Worm (Caenorhabditis elegans): ENCODE data around the gene cdkl-1.
A peak's percentile ranks its signal among the peaks of the same experiment; 100 is the strongest.

Gene cdkl-1

ce11 chrV:11123817-11124337 lies 25.2 kb downstream of the cdkl-1 start, which contains the start of the genes atp-5 and lmtr-3 (continued):
- TF ChIP-seq ztf-28 (GFP tag; IDR thresholded peaks at IDR 0.05) (peak; percentile 88), ama-1 (optimal IDR thresholded peaks at IDR 0.05) (no peak), ama-1 (GFP tag; optimal IDR thresholded peaks at IDR 0.05) (no peak), C06A6.2 (GFP tag; conservative IDR thresholded peaks at IDR 0.05) (0 out of 2 replicates have a peak, but pooled peaks have one; percentile 22), ceh-100 (GFP tag; IDR thresholded peaks at IDR 0.05) (peak; percentile 75), lin-40 (tag; optimal IDR thresholded peaks at IDR 0.05) (peak; percentile 28), hlh-12 (tag; optimal IDR thresholded peaks at IDR 0.05) (no peak), ceh-27 (GFP tag; optimal IDR thresholded peaks at IDR 0.05) (peak; percentile 89), attf-5 (GFP tag; optimal IDR thresholded peaks at IDR 0.05) (peak; percentile 91), nhr-80 (tag; optimal IDR thresholded peaks at IDR 0.05) (peak; percentile 81), ceh-79 (tag; optimal IDR thresholded peaks at IDR 0.05) (no peak), ZK185.1 (tag; optimal IDR thresholded peaks at IDR 0.05; ENCODE audit: poor library complexity, severe bottlenecking) (peak; percentile 95), tlf-1 (GFP tag; optimal IDR thresholded peaks at IDR 0.05) (peak; percentile 30), snpc-3.4 (tag; optimal IDR thresholded peaks at IDR 0.05) (peak; percentile 36), C17E4.6 (GFP tag; IDR thresholded peaks at IDR 0.05) (no peak), aptf-3 (GFP tag; IDR thresholded peaks at IDR 0.05) (no peak), zfh-2 (GFP tag; conservative IDR thresholded peaks at IDR 0.05) (no peak), ztf-25 (GFP tag; IDR thresholded peaks at IDR 0.05) (peak; percentile 90), somi-1 (GFP tag; optimal IDR thresholded peaks at IDR 0.05) (peak; percentile 4), rcor-1 (GFP tag; IDR thresholded peaks at IDR 0.05) (peak; percentile 56), dpff-1 (tag; optimal IDR thresholded peaks at IDR 0.05) (no peak), hmg-20 (GFP tag; IDR thresholded peaks at IDR 0.05) (0 out of 2 replicates have a peak, but pooled peaks have one; percentile 28), die-1 (tag; optimal IDR thresholded peaks at IDR 0.05) (no peak), F49E8.2 (tag; optimal IDR thresholded peaks at IDR 0.05; ENCODE audit: insufficient read depth) (peak; percentile 0), him-1 (tag; optimal IDR thresholded peaks at IDR 0.05) (peak; percentile 4), F22D6.2 (tag; optimal IDR thresholded peaks at IDR 0.05) (no peak), chd-7 (tag; optimal IDR thresholded peaks at IDR 0.05) (no peak), athp-1 (tag; optimal IDR thresholded peaks at IDR 0.05) (peak; percentile 47), sptf-2 (GFP tag; optimal IDR thresholded peaks at IDR 0.05) (no peak), cebp-2 (GFP tag; IDR thresholded peaks at IDR 0.05) (no peak)

- no peak for TF ChIP-seq athp-1 (tag; optimal IDR thresholded peaks at IDR 0.05)
- no peak for TF ChIP-seq K11D2.4 (GFP tag; IDR thresholded peaks at IDR 0.05)
These were observed 26.2 kb downstream of the cdkl-1 start, which contains the start of gene C06H2.2 for ce11 chrV:11124922-11125321. C06H2.2 (plus strand) TSS chrV:11125222.

ce11 chrV:11127197-11127596 lies 28.5 kb downstream of the cdkl-1 start, which contains the start of gene jmjd-5:
jmjd-5 (plus strand) TSS chrV:11127497.
- TF ChIP-seq pbrm-1 (GFP tag; IDR thresholded peaks at IDR 0.05) (no peak), F55B11.4 (tag; optimal IDR thresholded peaks at IDR 0.05; ENCODE audit: borderline replicate concordance, insufficient read depth) (no peak), F23B12.7 (tag; optimal IDR thresholded peaks at IDR 0.05; ENCODE audit: insufficient read depth) (no peak), egl-44 (GFP tag; IDR thresholded peaks at IDR 0.05) (no peak)

- TF ChIP-seq ztf-25 (GFP tag; IDR thresholded peaks at IDR 0.05) (no peak), rec-8 (tag; optimal IDR thresholded peaks at IDR 0.05) (no peak), nhr-179 (tag; optimal IDR thresholded peaks at IDR 0.05) (no peak), die-1 (tag; optimal IDR thresholded peaks at IDR 0.05) (no peak), ceh-79 (tag; optimal IDR thresholded peaks at IDR 0.05) (no peak), C17E4.6 (GFP tag; IDR thresholded peaks at IDR 0.05) (no peak), lin-40 (tag; optimal IDR thresholded peaks at IDR 0.05) (no peak), madf-10 (tag; optimal IDR thresholded peaks at IDR 0.05) (no peak), F22D6.2 (tag; optimal IDR thresholded peaks at IDR 0.05) (no peak), ztf-26 (tag; optimal IDR thresholded peaks at IDR 0.05) (no peak), athp-1 (tag; optimal IDR thresholded peaks at IDR 0.05) (no peak), Y53G8AR.9 (GFP tag; conservative IDR thresholded peaks at IDR 0.05) (no peak), let-526 (GFP tag; IDR thresholded peaks at IDR 0.05) (no peak), zfh-2 (GFP tag; conservative IDR thresholded peaks at IDR 0.05) (no peak), ccch-3 (GFP tag; optimal IDR thresholded peaks at IDR 0.05) (no peak), unc-130 (GFP tag; optimal IDR thresholded peaks at IDR 0.05) (no peak)
These were observed 33.1 kb downstream of the cdkl-1 start for ce11 chrV:11131801-11132200.
